Worm (Caenorhabditis elegans) whole organism, late embryonic: Measurements from ENCODE around the gene C46F11.4.

Experiments
- ceh-18 ChIP-seq: sonication (generic microtip); optimal IDR thresholded peaks from 2 replicates; lab custom pipeline; 2016; ENCODE audit warnings: missing genetic modification characterization, missing compliant biosample characterization
- ceh-2 ChIP-seq: sonication (generic microtip); optimal IDR thresholded peaks from 2 replicates; lab custom pipeline; 2016; ENCODE audit warnings: missing genotype, missing genetic modification characterization, missing compliant biosample characterization
- ceh-22 ChIP-seq: sonication (generic microtip); optimal IDR thresholded peaks from 2 replicates; lab custom pipeline; 2017; ENCODE audit warnings: missing biosample characterization, missing genetic modification characterization
- ceh-31 ChIP-seq: sonication (generic microtip); optimal IDR thresholded peaks from 2 replicates; lab custom pipeline; 2016; ENCODE audit warnings: missing genetic modification characterization, missing compliant biosample characterization
- ceh-34 ChIP-seq: sonication (generic microtip); optimal IDR thresholded peaks from 2 replicates; lab custom pipeline; 2016; ENCODE audit warnings: mild to moderate bottlenecking, missing genetic modification characterization, missing compliant biosample characterization
- ceh-45 ChIP-seq: fragments of 200-800 bp; sonication (Bioruptor generic); IDR thresholded peaks from 2 replicates; pipeline ENCODE4 v1.3.6; 2022; ENCODE audit warnings: missing genetic modification reagents, missing genetic modification characterization, missing compliant biosample characterization
- ceh-48 ChIP-seq: sonication (generic microtip); optimal IDR thresholded peaks from 2 replicates; lab custom pipeline; 2016; ENCODE audit warnings: missing genetic modification characterization, inconsistent platforms, missing compliant biosample characterization
- elt-2 ChIP-seq: sonication (generic microtip); optimal IDR thresholded peaks from 2 replicates; lab custom pipeline; 2016; ENCODE audit warnings: missing genetic modification reagents, missing genetic modification characterization, missing compliant biosample characterization
- fax-1 ChIP-seq: sonication (generic microtip); optimal IDR thresholded peaks from 2 replicates; lab custom pipeline; 2016; ENCODE audit warnings: missing genotype, missing genetic modification characterization, missing compliant biosample characterization
- fkh-6 ChIP-seq: sonication (generic microtip); optimal IDR thresholded peaks from 2 replicates; lab custom pipeline; 2016; ENCODE audit warnings: missing genetic modification characterization, missing compliant biosample characterization
- hlh-30 ChIP-seq: sonication (generic microtip); optimal IDR thresholded peaks from 2 replicates; lab custom pipeline; 2017; ENCODE audit warnings: antibody characterized with exemption, missing genetic modification characterization, missing compliant biosample characterization; ENCODE audit not compliant: insufficient read depth
- nfya-1 ChIP-seq: sonication (generic microtip); optimal IDR thresholded peaks from 2 replicates; lab custom pipeline; 2017; ENCODE audit warnings: missing genetic modification characterization, mild to moderate bottlenecking, missing compliant biosample characterization, antibody characterized with exemption, moderate library complexity
- nhr-11 ChIP-seq: fragments of 150-350 bp; optimal IDR thresholded peaks from 2 replicates; lab custom pipeline; 2014; ENCODE audit warnings: missing biosample characterization, missing genetic modification characterization
- nhr-232 ChIP-seq: sonication (generic microtip); optimal IDR thresholded peaks from 2 replicates; lab custom pipeline; 2016; ENCODE audit warnings: missing genetic modification characterization, missing compliant biosample characterization
- odd-2 ChIP-seq: sonication (generic microtip); optimal IDR thresholded peaks from 2 replicates; lab custom pipeline; 2017; ENCODE audit warnings: antibody characterized with exemption, mild to moderate bottlenecking, missing genetic modification characterization, missing compliant biosample characterization
- pax-1 ChIP-seq: fragments of 150-350 bp; optimal IDR thresholded peaks from 2 replicates; lab custom pipeline; 2014; ENCODE audit warnings: missing biosample characterization, missing genetic modification characterization
- pqm-1 ChIP-seq: sonication (generic microtip); optimal IDR thresholded peaks from 2 replicates; lab custom pipeline; 2016; ENCODE audit warnings: missing genetic modification characterization, missing compliant biosample characterization
- ref-2 ChIP-seq: sonication (generic microtip); optimal IDR thresholded peaks from 2 replicates; lab custom pipeline; 2016; ENCODE audit warnings: missing genetic modification characterization, missing compliant biosample characterization
- rnt-1 ChIP-seq: sonication (generic microtip); optimal IDR thresholded peaks from 2 replicates; lab custom pipeline; 2016; ENCODE audit warnings: missing genetic modification characterization, missing compliant biosample characterization
- syd-9 ChIP-seq: sonication (generic microtip); optimal IDR thresholded peaks from 2 replicates; lab custom pipeline; 2016; ENCODE audit warnings: mild to moderate bottlenecking, missing genetic modification characterization, moderate library complexity, missing compliant biosample characterization
- tbx-2 ChIP-seq: sonication (generic microtip); optimal IDR thresholded peaks from 2 replicates; lab custom pipeline; 2016; ENCODE audit warnings: missing genetic modification characterization, missing compliant biosample characterization
- ttx-3 ChIP-seq: sonication (generic microtip); optimal IDR thresholded peaks from 2 replicates; lab custom pipeline; 2016; ENCODE audit warnings: missing genetic modification reagents, missing genetic modification characterization, missing compliant biosample characterization
- unc-42 ChIP-seq: sonication (generic microtip); optimal IDR thresholded peaks from 2 replicates; lab custom pipeline; 2016; ENCODE audit warnings: missing genotype, missing genetic modification characterization, missing compliant biosample characterization
- unc-55 ChIP-seq: sonication (generic microtip); optimal IDR thresholded peaks from 2 replicates; lab custom pipeline; 2017; ENCODE audit warnings: missing biosample characterization, missing genetic modification reagents, missing genetic modification characterization
- unc-86 ChIP-seq: sonication (generic microtip); optimal IDR thresholded peaks from 2 replicates; lab custom pipeline; 2016; ENCODE audit warnings: missing genetic modification characterization, missing compliant biosample characterization

C46F11.4 gene

ce11 chrIII:3692516-3692915 lies 28.4 kb upstream of the C46F11.4 start:
- TF ChIP-seq unc-42 (tag; lab: Kevin White, UChicago) (peak; percentile 6), ttx-3 (tag; lab: Kevin White, UChicago) (no peak)

DNA sequence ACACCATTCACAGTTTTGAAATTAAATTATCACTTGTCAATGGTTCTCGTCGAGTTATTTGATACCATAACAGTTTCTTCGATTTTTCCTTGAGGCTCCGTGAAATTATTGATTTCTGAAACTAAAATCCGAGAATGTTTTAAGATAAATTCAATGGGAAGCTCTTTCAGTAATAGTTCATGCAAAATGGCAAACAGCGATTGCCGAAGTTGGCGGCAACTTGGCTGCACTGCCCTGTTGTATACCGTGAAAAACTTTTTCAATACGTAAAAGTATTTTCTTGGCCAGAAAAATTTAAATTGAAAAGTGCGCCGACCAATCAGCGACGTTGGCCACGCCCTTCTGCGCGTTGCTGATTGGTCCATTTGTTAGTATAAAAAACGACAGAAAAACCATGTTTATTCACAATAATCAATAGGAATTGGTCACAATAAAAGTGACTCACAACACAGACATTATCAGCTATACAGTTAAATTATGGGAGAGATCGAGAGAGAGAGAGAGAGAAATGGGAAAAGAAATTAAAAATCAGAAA lies 18.8 kb upstream of the C46F11.4 start:
- TF ChIP-seq hlh-30 (tag; lab: Kevin White, UChicago) (no peak), ceh-34 (tag; lab: Kevin White, UChicago) (no peak), nfya-1 (tag; lab: Kevin White, UChicago) (peak; percentile 89)

- TF ChIP-seq ceh-31 (tag; lab: Kevin White, UChicago), result peak; percentile 10
- no peak for TF ChIP-seq nhr-11
- TF ChIP-seq, all 69 proteins: peak for 1
These were observed 17.3 kb upstream of the C46F11.4 start for ce11 chrIII:3681351-3681938.

DNA sequence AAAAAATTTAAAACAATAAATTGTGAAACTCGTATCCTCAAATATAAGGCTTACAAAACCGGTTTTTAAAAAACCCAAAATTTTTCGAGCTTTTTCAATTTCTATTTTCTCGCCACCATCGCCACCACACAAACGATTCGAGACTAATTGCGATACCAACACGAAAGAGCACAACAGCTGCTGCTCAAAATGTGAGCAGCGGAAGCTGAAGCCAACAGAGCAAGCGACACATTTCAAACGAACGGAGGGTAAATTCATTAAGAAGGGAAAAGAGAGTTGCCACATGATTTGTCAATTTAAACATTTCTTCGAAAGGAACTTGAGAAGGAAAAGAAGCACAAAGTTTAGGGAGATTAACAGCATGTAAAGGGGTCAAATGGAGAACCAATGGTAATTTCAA lies 15.0 kb upstream of the C46F11.4 start:
- TF ChIP-seq syd-9 (tag; lab: Kevin White, UChicago), result no peak
- no peak for TF ChIP-seq unc-86 (tag; lab: Kevin White, UChicago)
- TF ChIP-seq unc-55 (GFP tag; lab: Kevin White, UChicago), result peak; percentile 0
- TF ChIP-seq pqm-1 (tag; lab: Kevin White, UChicago), result no peak
- peak; percentile 49 for TF ChIP-seq unc-42 (tag; lab: Kevin White, UChicago)
- no peak for TF ChIP-seq ceh-45
- TF ChIP-seq fkh-6, result no peak

ce11 chrIII:3677378-3677777 lies 13.3 kb upstream of the C46F11.4 start:
- TF ChIP-seq ceh-48 (tag; lab: Kevin White, UChicago), result peak; percentile 85
- peak; percentile 64 for TF ChIP-seq ceh-34 (tag; lab: Kevin White, UChicago)
- peak; percentile 61 for TF ChIP-seq unc-55 (GFP tag; lab: Kevin White, UChicago)
- no peak for TF ChIP-seq fax-1
- no peak for TF ChIP-seq nhr-232 (tag; lab: Kevin White, UChicago)
- TF ChIP-seq ceh-31 (tag; lab: Kevin White, UChicago), result peak; percentile 63
- TF ChIP-seq tbx-2, result peak; percentile 38
- peak; percentile 71 for TF ChIP-seq nfya-1 (tag; lab: Kevin White, UChicago)
- peak; percentile 29 for TF ChIP-seq unc-42 (tag; lab: Kevin White, UChicago)
- TF ChIP-seq pax-1 (tag; lab: Kevin White, UChicago), result peak; percentile 48
- TF ChIP-seq ref-2 (tag; lab: Kevin White, UChicago), result peak; percentile 28
- TF ChIP-seq ceh-22 (tag; lab: Kevin White, UChicago), result no peak
- TF ChIP-seq rnt-1 (tag; lab: Kevin White, UChicago), result no peak
- peak; percentile 8 for TF ChIP-seq ceh-18 (tag; lab: Kevin White, UChicago)

ce11 chrIII:3675480-3675879 lies 11.4 kb upstream of the C46F11.4 start:
- TF ChIP-seq ceh-31 (tag; lab: Kevin White, UChicago), result peak; percentile 14
- no peak for TF ChIP-seq ceh-18 (tag; lab: Kevin White, UChicago)

ce11 chrIII:3674149-3674548 lies 10.0 kb upstream of the C46F11.4 start:
- TF ChIP-seq ceh-2 (tag; lab: Kevin White, UChicago) (no peak), elt-2 (peak; percentile 89)

DNA sequence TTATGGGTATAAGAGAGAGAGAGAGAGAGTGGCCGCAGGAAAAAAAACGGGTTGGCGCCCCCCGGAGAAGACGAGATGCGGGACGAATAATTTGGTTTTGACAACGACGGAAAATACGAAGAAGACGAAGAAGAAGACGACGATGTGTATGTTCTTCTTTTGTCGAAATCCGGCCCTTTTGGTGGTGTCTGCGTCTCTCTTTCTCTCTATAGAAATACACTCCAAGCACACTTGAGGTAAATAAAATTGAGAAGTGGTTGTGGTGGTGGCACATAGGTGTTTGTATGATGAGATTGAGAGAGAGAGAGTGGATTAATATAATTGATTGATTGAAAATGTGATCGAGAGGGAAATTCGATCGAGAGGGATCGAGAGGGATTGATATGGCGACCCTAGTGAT lies 8.7 kb upstream of the C46F11.4 start:
- TF ChIP-seq ceh-22 (tag; lab: Kevin White, UChicago) (peak; percentile 43), nhr-232 (tag; lab: Kevin White, UChicago) (no peak), odd-2 (tag; lab: Kevin White, UChicago) (no peak), ceh-34 (tag; lab: Kevin White, UChicago) (peak; percentile 5), ceh-31 (tag; lab: Kevin White, UChicago) (peak; percentile 21), nfya-1 (tag; lab: Kevin White, UChicago) (peak; percentile 2), unc-42 (tag; lab: Kevin White, UChicago) (peak; percentile 79), nhr-11 (no peak)
- TF ChIP-seq, all 69 proteins: peak for 5
